Worm (Caenorhabditis elegans): ENCODE data around the gene dpyd-1.

The dpyd-1 gene

ce11 chrX:5477597-5477996 lies 9.9 kb downstream of the dpyd-1 start:
- TF ChIP-seq snpc-1.2 (GFP tag; IDR thresholded peaks at IDR 0.05), result no peak
- TF ChIP-seq tag-97 (GFP tag; IDR thresholded peaks at IDR 0.05), result no peak
- no peak for TF ChIP-seq daf-16 (GFP tag; optimal IDR thresholded peaks at IDR 0.05)
- TF ChIP-seq daf-16 (tag; optimal IDR thresholded peaks at IDR 0.05), result peak; percentile 53
- peak; percentile 15 for TF ChIP-seq hlh-30 (tag; optimal IDR thresholded peaks at IDR 0.05; ENCODE audit: insufficient read depth)
- TF ChIP-seq nhr-28 (tag; optimal IDR thresholded peaks at IDR 0.05), result peak; percentile 50

- no peak for TF ChIP-seq nhr-77 (tag; optimal IDR thresholded peaks at IDR 0.05)
- TF ChIP-seq egl-43 (GFP tag; IDR thresholded peaks at IDR 0.05), result no peak
- no peak for TF ChIP-seq ces-1 (GFP tag; optimal IDR thresholded peaks at IDR 0.05)
- TF ChIP-seq sdz-12 (GFP tag; optimal IDR thresholded peaks at IDR 0.05), result no peak
- no peak for TF ChIP-seq arid-1 (GFP tag; conservative IDR thresholded peaks at IDR 0.05)
- no peak for TF ChIP-seq lir-3 (tag; optimal IDR thresholded peaks at IDR 0.05)
- no peak for TF ChIP-seq ceh-82 (tag; optimal IDR thresholded peaks at IDR 0.05)
- no peak for TF ChIP-seq jun-1 (tag; optimal IDR thresholded peaks at IDR 0.05)
Observed at ce11 chrX:5478875-5479274, 11.2 kb downstream of the dpyd-1 start.

ce11 chrX:5479300-5479811 lies 11.7 kb downstream of the dpyd-1 start, which contains the start of gene dlg-1:
dlg-1 (plus strand) TSS chrX:5479700.
- TF ChIP-seq ztf-7 (tag; optimal IDR thresholded peaks at IDR 0.05) (no peak), daf-16 (GFP tag; optimal IDR thresholded peaks at IDR 0.05) (no peak), daf-16 (tag; optimal IDR thresholded peaks at IDR 0.05) (peak; percentile 73), nhr-76 (tag; optimal IDR thresholded peaks at IDR 0.05) (no peak), pqm-1 (tag; optimal IDR thresholded peaks at IDR 0.05) (peak; percentile 5), nhr-28 (tag; optimal IDR thresholded peaks at IDR 0.05) (peak; percentile 14), unc-62 (GFP tag; optimal IDR thresholded peaks at IDR 0.05 in 1 of 2) (peak in 1 of 2 experiments; percentile 97), unc-62 (tag; optimal IDR thresholded peaks at IDR 0.05) (no peak), lim-7 (GFP tag; IDR thresholded peaks at IDR 0.05) (no peak), ceh-20 (GFP tag; IDR thresholded peaks at IDR 0.05) (no peak)

ce11 chrX:5479876-5480580 lies 12.4 kb downstream of the dpyd-1 start:
- TF ChIP-seq ceh-28 (tag; optimal IDR thresholded peaks at IDR 0.05) (no peak), lin-1 (GFP tag; IDR thresholded peaks at IDR 0.05) (no peak), ZK337.2 (GFP tag; IDR thresholded peaks at IDR 0.05) (no peak), aha-1 (tag) (peak; percentile 92), hlh-30 (tag; optimal IDR thresholded peaks at IDR 0.05; ENCODE audit: insufficient read depth) (peak; percentile 34), lsy-2 (tag; optimal IDR thresholded peaks at IDR 0.05) (peak in 1 of 2 experiments; percentile 4), daf-16 (GFP tag; optimal IDR thresholded peaks at IDR 0.05) (no peak), daf-16 (tag; optimal IDR thresholded peaks at IDR 0.05) (peak; percentile 80), rbr-2 (tag; optimal IDR thresholded peaks at IDR 0.05) (peak; percentile 14), jun-1 (tag; optimal IDR thresholded peaks at IDR 0.05) (peak; percentile 10), pqm-1 (tag; optimal IDR thresholded peaks at IDR 0.05) (peak; percentile 60), nhr-25 (tag; optimal IDR thresholded peaks at IDR 0.05; ENCODE audit: borderline replicate concordance, insufficient read depth) (no peak), dmd-6 (GFP tag; IDR thresholded peaks at IDR 0.05) (peak; percentile 58; the same call in 1 of the 2 replicates), nhr-28 (tag; optimal IDR thresholded peaks at IDR 0.05) (peak; percentile 46), hlh-11 (tag; optimal IDR thresholded peaks at IDR 0.05) (peak; percentile 49), mep-1 (tag; optimal IDR thresholded peaks at IDR 0.05) (peak; percentile 33), mes-2 (tag; optimal IDR thresholded peaks at IDR 0.05; ENCODE audit: poor library complexity, severe bottlenecking) (peak; percentile 35), ceh-44 (GFP tag; IDR thresholded peaks at IDR 0.05) (no peak), nhr-6 (tag; optimal IDR thresholded peaks at IDR 0.05) (peak; percentile 53), dve-1 (tag; optimal IDR thresholded peaks at IDR 0.05; ENCODE audit: insufficient read depth) (peak; percentile 45)

Data from whole organism, L4 larva.